Worm (Caenorhabditis elegans): Measurements from ENCODE around the gene clec-141.

The clec-141 gene

ce11 chrII:5416204-5416764, 8.8 kb upstream of the clec-141 start, which contains the start of gene EEED8.2:
TSS of gene EEED8.2 (plus strand) at chrII:5416714.
- TF ChIP-seq unc-62 (GFP tag; optimal IDR thresholded peaks at IDR 0.05 in 1 of 2) (peak in 1 of 2 experiments; percentile 90), unc-62 (tag; optimal IDR thresholded peaks at IDR 0.05) (no peak), ceh-44 (GFP tag; IDR thresholded peaks at IDR 0.05) (no peak)

- TF ChIP-seq lin-13 (GFP tag; optimal IDR thresholded peaks at IDR 0.05) (no peak), hlh-11 (tag; optimal IDR thresholded peaks at IDR 0.05) (no peak), lim-7 (GFP tag; IDR thresholded peaks at IDR 0.05) (no peak), arid-1 (GFP tag; conservative IDR thresholded peaks at IDR 0.05) (no peak)
These were observed 6.6 kb upstream of the clec-141 start, which contains the start of the genes EEED8.14 and EEED8.3 for ce11 chrII:5414040-5414439. TSS of gene EEED8.14 (minus strand) at chrII:5414052. TSS of gene EEED8.3 (plus strand) at chrII:5414276.

- TF ChIP-seq unc-39 (tag; optimal IDR thresholded peaks at IDR 0.05) (no peak), F49E8.2 (tag; optimal IDR thresholded peaks at IDR 0.05; ENCODE audit: borderline replicate concordance) (no peak), nhr-102 (tag; optimal IDR thresholded peaks at IDR 0.05) (no peak), jun-1 (tag; optimal IDR thresholded peaks at IDR 0.05) (no peak), lin-38 (GFP tag; IDR thresholded peaks at IDR 0.05) (no peak), pha-4 (GFP tag; IDR thresholded peaks at IDR 0.05) (no peak), pha-4 (tag; optimal IDR thresholded peaks at IDR 0.05) (no peak), ztf-11 (tag; optimal IDR thresholded peaks at IDR 0.05) (no peak), D1046.2 (GFP tag; IDR thresholded peaks at IDR 0.05) (no peak), ceh-82 (tag; optimal IDR thresholded peaks at IDR 0.05) (no peak), dmd-8 (GFP tag; IDR thresholded peaks at IDR 0.05) (no peak), pqm-1 (tag; optimal IDR thresholded peaks at IDR 0.05) (no peak)
These were observed 5.0 kb upstream of the clec-141 start, which contains the start of the genes EEED8.13 and EEED8.18 for ce11 chrII:5412467-5412866. TSS of gene EEED8.13 (minus strand) at chrII:5412567. TSS of gene EEED8.18 (minus strand) at chrII:5412610.

ce11 chrII:5408924-5409323, 1.5 kb upstream of the clec-141 start, which contains the start of the genes EEED8.12 and EEED8.4:
TSS of gene EEED8.12 (minus strand) at chrII:5409024.
TSS of gene EEED8.4 (plus strand) at chrII:5409319.
- TF ChIP-seq pqm-1 (tag; optimal IDR thresholded peaks at IDR 0.05) (no peak), lin-39 (tag; optimal IDR thresholded peaks at IDR 0.05) (no peak), lin-15B (tag; optimal IDR thresholded peaks at IDR 0.05) (no peak), pha-4 (GFP tag; IDR thresholded peaks at IDR 0.05) (no peak), pha-4 (tag; optimal IDR thresholded peaks at IDR 0.05) (no peak), mep-1 (tag; optimal IDR thresholded peaks at IDR 0.05) (no peak), dpl-1 (GFP tag; optimal IDR thresholded peaks at IDR 0.05) (no peak), arid-1 (GFP tag; conservative IDR thresholded peaks at IDR 0.05) (no peak), mxl-3 (GFP tag; optimal IDR thresholded peaks at IDR 0.05) (no peak), T20F7.1 (GFP tag; optimal IDR thresholded peaks at IDR 0.05) (no peak), dmd-8 (GFP tag; IDR thresholded peaks at IDR 0.05) (no peak), ceh-28 (tag; optimal IDR thresholded peaks at IDR 0.05) (no peak), unc-130 (GFP tag; optimal IDR thresholded peaks at IDR 0.05) (no peak), nhr-10 (tag; optimal IDR thresholded peaks at IDR 0.05) (no peak)

ce11 chrII:5399201-5399600, 8.2 kb downstream of the clec-141 start, which contains the start of gene mog-5:
TSS of gene mog-5 (plus strand) at chrII:5399538.
- TF ChIP-seq mes-2 (tag; optimal IDR thresholded peaks at IDR 0.05; ENCODE audit: poor library complexity, severe bottlenecking) (peak; percentile 77), ZK546.5 (tag; optimal IDR thresholded peaks at IDR 0.05) (no peak), hlh-30 (tag; optimal IDR thresholded peaks at IDR 0.05; ENCODE audit: insufficient read depth) (peak; percentile 23), lin-13 (GFP tag; optimal IDR thresholded peaks at IDR 0.05) (no peak), Y75B8A.6 (GFP tag; IDR thresholded peaks at IDR 0.05) (no peak), nhr-77 (tag; optimal IDR thresholded peaks at IDR 0.05) (no peak), pha-4 (GFP tag; IDR thresholded peaks at IDR 0.05) (no peak), pha-4 (tag; optimal IDR thresholded peaks at IDR 0.05) (peak; percentile 25), F10B5.3 (tag; optimal IDR thresholded peaks at IDR 0.05) (no peak), ama-1 (optimal IDR thresholded peaks at IDR 0.05) (no peak), sdz-12 (GFP tag; optimal IDR thresholded peaks at IDR 0.05) (no peak), lin-38 (GFP tag; IDR thresholded peaks at IDR 0.05) (peak; percentile 40; the same call in 1 of the 2 replicates), lin-29 (GFP tag; IDR thresholded peaks at IDR 0.05) (no peak), nhr-76 (tag; optimal IDR thresholded peaks at IDR 0.05) (no peak), nhr-25 (tag; optimal IDR thresholded peaks at IDR 0.05; ENCODE audit: borderline replicate concordance, insufficient read depth) (no peak), ceh-82 (tag; optimal IDR thresholded peaks at IDR 0.05) (no peak), unc-130 (GFP tag; optimal IDR thresholded peaks at IDR 0.05) (no peak), dpl-1 (GFP tag; optimal IDR thresholded peaks at IDR 0.05) (peak; percentile 26)
